Fruit fly (Drosophila melanogaster) whole organism, adult: Measurements from ENCODE around the gene vret.

Source experiments
- CG11617 ChIP-seq: fragments of 200-800 bp; sonication (Bioruptor generic); optimal IDR thresholded peaks from 2 replicates; lab custom pipeline; 2017; ENCODE audit warnings: mild to moderate bottlenecking, missing biosample characterization, missing genetic modification reagents, missing genetic modification characterization
- CG12768 ChIP-seq: fragments of 200-800 bp; sonication (Bioruptor generic); optimal IDR thresholded peaks from 2 replicates; lab custom pipeline; 2017; ENCODE audit warnings: missing biosample characterization, missing genetic modification characterization, mild to moderate bottlenecking, moderate library complexity, missing genetic modification reagents
- CG14711 ChIP-seq: fragments of 200-800 bp; sonication (Bioruptor generic); optimal IDR thresholded peaks from 2 replicates; lab custom pipeline; 2018; ENCODE audit warnings: missing biosample characterization, mild to moderate bottlenecking, missing genetic modification characterization, moderate library complexity
- CG1620 ChIP-seq: fragments of 200-800 bp; sonication (Bioruptor generic); optimal IDR thresholded peaks from 2 replicates; lab custom pipeline; 2016; ENCODE audit warnings: missing biosample characterization, missing genetic modification characterization
- CG33017 ChIP-seq: fragments of 200-800 bp; sonication (Bioruptor generic); optimal IDR thresholded peaks from 2 replicates; lab custom pipeline; 2018; ENCODE audit warnings: missing biosample characterization, mild to moderate bottlenecking, missing genetic modification characterization, moderate library complexity
- CG5204 ChIP-seq: fragments of 200-800 bp; sonication (Bioruptor generic); optimal IDR thresholded peaks from 2 replicates; lab custom pipeline; 2016; ENCODE audit warnings: missing biosample characterization, missing genetic modification characterization
- CG7045 ChIP-seq: fragments of 200-800 bp; sonication (Bioruptor generic); optimal IDR thresholded peaks from 2 replicates; lab custom pipeline; 2017; ENCODE audit warnings: missing biosample characterization, mild to moderate bottlenecking, missing genetic modification characterization
- CG7101 ChIP-seq: fragments of 200-800 bp; sonication (Bioruptor generic); optimal IDR thresholded peaks from 2 replicates; lab custom pipeline; 2018; ENCODE audit warnings: missing biosample characterization, mild to moderate bottlenecking, missing genetic modification characterization, moderate library complexity
- Clk ChIP-seq: fragments of 200-800 bp; sonication (Bioruptor generic); optimal IDR thresholded peaks from 2 replicates; lab custom pipeline; 2017; ENCODE audit warnings: missing biosample characterization, missing genetic modification characterization
- Crg-1 ChIP-seq: fragments of 200-800 bp; sonication (Bioruptor generic); optimal IDR thresholded peaks from 2 replicates; lab custom pipeline; 2016; ENCODE audit warnings: missing biosample characterization, missing genetic modification characterization
- Hr96 ChIP-seq: fragments of 200-800 bp; sonication (Bioruptor generic); optimal IDR thresholded peaks from 2 replicates; lab custom pipeline; 2016; ENCODE audit warnings: missing biosample characterization, missing genetic modification characterization
- Mnt ChIP-seq: fragments of 200-800 bp; sonication (Bioruptor generic); optimal IDR thresholded peaks from 2 replicates; lab custom pipeline; 2016; ENCODE audit warnings: missing biosample characterization, mild to moderate bottlenecking, missing genetic modification characterization
- bab1 ChIP-seq: fragments of 200-800 bp; sonication (Bioruptor generic); optimal IDR thresholded peaks from 3 replicates; lab custom pipeline; 2019; ENCODE audit warnings: missing biosample characterization, mild to moderate bottlenecking, missing genetic modification characterization, moderate library complexity
- cic ChIP-seq: fragments of 200-800 bp; sonication (Bioruptor generic); optimal IDR thresholded peaks from 2 replicates; lab custom pipeline; 2017; ENCODE audit warnings: missing biosample characterization, mild to moderate bottlenecking, missing genetic modification characterization, moderate library complexity
- cnc ChIP-seq, 2 experiments: fragments of >200 bp; optimal IDR thresholded peaks; 2 replicates each; lab custom pipeline; 2017
- kay ChIP-seq: fragments of 200-800 bp; sonication (Bioruptor generic); peaks from one replicate; lab custom pipeline; 2016; ENCODE audit warnings: missing biosample characterization, missing genetic modification characterization, borderline replicate concordance
- ovo ChIP-seq: fragments of 200-800 bp; sonication (Bioruptor generic); optimal IDR thresholded peaks from 2 replicates; lab custom pipeline; 2016; ENCODE audit warnings: missing biosample characterization, missing genetic modification characterization
- pad ChIP-seq: fragments of 200-800 bp; sonication (Bioruptor generic); optimal IDR thresholded peaks from 3 replicates; lab custom pipeline; 2017; ENCODE audit warnings: missing biosample characterization, missing genetic modification characterization, mild to moderate bottlenecking, moderate library complexity, missing genetic modification reagents
- tj ChIP-seq: fragments of 200-800 bp; sonication (Bioruptor generic); optimal IDR thresholded peaks from 3 replicates; lab custom pipeline; 2017; ENCODE audit warnings: missing biosample characterization, mild to moderate bottlenecking, missing genetic modification characterization, moderate library complexity
- toe ChIP-seq: fragments of 200-800 bp; sonication (Bioruptor generic); optimal IDR thresholded peaks from 2 replicates; lab custom pipeline; 2016; ENCODE audit warnings: missing biosample characterization, missing genetic modification characterization

The vret gene

DNA sequence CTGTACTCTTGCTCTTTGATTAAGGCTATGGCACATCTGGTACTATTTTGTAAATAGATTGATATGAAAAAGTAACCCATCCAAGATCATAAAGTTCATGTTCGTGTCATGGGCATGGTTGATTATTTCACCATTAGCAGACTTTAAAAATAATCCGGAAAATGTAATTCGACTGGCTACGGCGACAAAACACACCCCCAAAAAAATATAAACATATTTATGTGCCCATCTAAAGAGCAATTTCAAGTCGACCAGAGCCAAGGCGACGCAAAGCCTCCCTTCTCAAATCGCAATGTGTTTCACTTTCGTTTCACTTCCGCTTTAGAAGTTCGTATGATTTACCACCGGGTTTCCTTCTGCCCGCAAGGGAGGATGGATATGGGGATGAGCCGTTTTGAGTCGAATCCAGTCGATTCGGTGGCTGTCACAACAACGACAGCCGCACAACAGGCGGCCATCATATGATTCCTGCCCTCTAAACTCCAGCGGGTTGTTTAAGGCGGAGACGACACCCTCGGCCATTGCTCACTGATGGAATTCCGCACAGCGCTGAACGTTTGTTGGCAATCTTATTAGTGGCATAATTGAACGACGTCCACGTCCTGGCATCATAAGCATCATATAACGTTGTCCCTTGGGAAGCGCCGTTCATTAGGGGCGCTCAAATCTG lies 26.3 kb downstream of the vret start:
- TF ChIP-seq Clk (GFP tag; lab: Kevin White, UChicago) (no peak), CG5204 (GFP tag; lab: Kevin White, UChicago) (no peak), kay (GFP tag; lab: Kevin White, UChicago) (no peak), CG33017 (tag; lab: Kevin White, UChicago) (no peak), Crg-1 (GFP tag; lab: Kevin White, UChicago) (no peak), bab1 (no peak), tj (GFP tag; lab: Kevin White, UChicago) (no peak), Hr96 (GFP tag; lab: Kevin White, UChicago) (no peak), cic (GFP tag; lab: Kevin White, UChicago) (no peak)

DNA sequence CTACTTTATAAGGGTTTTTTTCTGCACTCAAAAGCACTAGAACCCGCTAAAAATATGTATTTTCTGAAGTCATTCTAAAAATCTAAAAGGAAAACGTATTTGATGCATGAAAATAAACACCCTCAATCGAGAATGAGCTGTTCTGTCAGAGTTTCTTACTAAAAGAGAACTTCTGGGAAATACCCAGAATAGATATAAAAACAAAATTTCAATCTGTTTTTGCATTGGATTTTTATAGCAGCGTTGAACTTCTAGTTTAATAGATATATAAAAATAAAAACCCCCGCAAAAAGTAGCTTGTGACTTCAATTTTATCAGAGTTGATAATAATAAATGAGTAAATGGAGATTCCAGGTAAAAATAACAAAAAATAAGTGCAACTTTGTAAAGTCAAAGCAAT lies 27.0 kb downstream of the vret start:
- TF ChIP-seq CG7101 (tag; lab: Kevin White, UChicago) (no peak), cnc (optimal IDR thresholded peaks at IDR 0.05; lab: Kevin White, UChicago) (no peak), CG7045 (no peak), kay (GFP tag; lab: Kevin White, UChicago) (peak; percentile 79), Crg-1 (GFP tag; lab: Kevin White, UChicago) (no peak), CG5204 (GFP tag; lab: Kevin White, UChicago) (no peak), tj (GFP tag; lab: Kevin White, UChicago) (no peak), Clk (GFP tag; lab: Kevin White, UChicago) (no peak)

DNA sequence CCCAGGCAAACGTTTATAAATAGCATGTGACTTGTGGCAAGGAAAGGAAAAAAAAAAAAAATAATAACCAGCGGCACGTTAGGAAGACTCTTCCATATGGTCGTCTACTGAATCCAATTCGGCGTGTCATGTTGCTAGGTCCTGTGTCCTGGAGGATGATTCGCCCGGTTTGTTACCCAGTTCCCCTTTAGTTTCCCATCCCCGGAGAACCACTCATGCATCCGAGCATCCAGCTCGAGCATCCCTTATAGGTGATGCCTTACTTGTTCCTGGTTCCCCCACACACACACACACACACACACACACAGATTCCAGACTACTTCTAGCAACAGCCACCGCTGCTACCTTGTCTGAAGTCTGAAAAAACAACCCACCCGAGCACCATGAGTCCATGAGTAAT lies 27.5 kb downstream of the vret start:
- TF ChIP-seq CG11617: no peak
- no peak for TF ChIP-seq cic (GFP tag; lab: Kevin White, UChicago)

DNA sequence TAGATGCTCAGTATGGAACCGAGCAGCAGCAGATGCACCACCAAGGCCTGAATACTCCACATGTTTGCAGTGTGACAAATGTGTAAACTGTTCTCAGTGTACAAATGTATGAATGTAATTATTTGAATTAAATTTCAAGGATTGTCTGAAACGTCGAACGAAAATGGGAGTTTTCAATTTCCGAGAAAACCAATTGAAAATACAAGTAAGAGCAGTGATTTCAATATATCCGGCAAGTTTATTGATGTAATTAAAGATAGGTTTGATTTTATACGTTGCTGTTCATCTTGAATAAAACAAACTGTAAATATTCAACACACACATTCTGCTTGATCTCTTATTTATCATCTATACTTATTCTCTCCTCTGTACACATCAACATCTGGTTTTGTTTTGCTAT lies 34.7 kb downstream of the vret start, which contains the start of gene CG4907:
TSS of gene CG4907 (minus strand) at position 101 of the 400 bp plus-strand sequence.
- no peak for TF ChIP-seq ovo
- TF ChIP-seq Mnt (GFP tag; lab: Kevin White, UChicago): no peak
- TF ChIP-seq bab1: no peak
- no peak for TF ChIP-seq CG12768 (GFP tag; lab: Kevin White, UChicago)
- no peak for TF ChIP-seq cnc (optimal IDR thresholded peaks at IDR 0.05; lab: Kevin White, UChicago)
- TF ChIP-seq cic (GFP tag; lab: Kevin White, UChicago): no peak
- TF ChIP-seq Hr96 (GFP tag; lab: Kevin White, UChicago): no peak
- TF ChIP-seq CG7101 (tag; lab: Kevin White, UChicago): no peak
- no peak for TF ChIP-seq CG14711 (tag; lab: Kevin White, UChicago)
- no peak for TF ChIP-seq Crg-1 (GFP tag; lab: Kevin White, UChicago)
- TF ChIP-seq CG5204 (GFP tag; lab: Kevin White, UChicago): no peak
- no peak for TF ChIP-seq CG11617
- no peak for TF ChIP-seq tj (GFP tag; lab: Kevin White, UChicago)
- no peak for TF ChIP-seq Clk (GFP tag; lab: Kevin White, UChicago)

DNA sequence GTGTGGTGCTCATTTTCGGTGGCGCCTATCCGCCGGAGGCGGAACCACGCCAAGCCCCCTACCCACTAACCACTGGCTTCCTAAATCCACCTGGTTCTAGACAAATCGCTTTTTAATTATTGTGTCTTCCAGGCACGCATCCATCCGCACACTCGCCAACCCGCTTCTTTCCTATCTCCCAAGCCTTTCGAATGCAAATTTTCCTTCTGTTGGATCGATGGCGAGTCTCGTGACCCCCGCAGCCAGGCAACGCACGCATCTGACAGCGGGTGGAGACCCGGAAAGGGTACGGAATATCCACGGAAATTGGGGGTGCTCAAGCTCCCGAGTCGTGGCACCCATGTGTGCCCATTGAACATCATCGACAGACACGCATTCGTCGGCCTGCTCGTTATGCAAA lies 38.2 kb downstream of the vret start, which contains the start of gene CG13842:
TSS of gene CG13842 (minus strand) at position 101 of the 400 bp plus-strand sequence.
- no peak for TF ChIP-seq CG11617
- TF ChIP-seq CG5204 (GFP tag; lab: Kevin White, UChicago): no peak
- TF ChIP-seq pad (GFP tag; lab: Kevin White, UChicago): no peak
- TF ChIP-seq CG1620 (GFP tag; lab: Kevin White, UChicago): no peak
- no peak for TF ChIP-seq Mnt (GFP tag; lab: Kevin White, UChicago)
- no peak for TF ChIP-seq ovo
- TF ChIP-seq Hr96 (GFP tag; lab: Kevin White, UChicago): no peak
- TF ChIP-seq cnc (optimal IDR thresholded peaks at IDR 0.05; lab: Kevin White, UChicago): no peak
- TF ChIP-seq toe (GFP tag; lab: Kevin White, UChicago): no peak
- no peak for TF ChIP-seq Crg-1 (GFP tag; lab: Kevin White, UChicago)
- TF ChIP-seq kay (GFP tag; lab: Kevin White, UChicago): no peak

DNA sequence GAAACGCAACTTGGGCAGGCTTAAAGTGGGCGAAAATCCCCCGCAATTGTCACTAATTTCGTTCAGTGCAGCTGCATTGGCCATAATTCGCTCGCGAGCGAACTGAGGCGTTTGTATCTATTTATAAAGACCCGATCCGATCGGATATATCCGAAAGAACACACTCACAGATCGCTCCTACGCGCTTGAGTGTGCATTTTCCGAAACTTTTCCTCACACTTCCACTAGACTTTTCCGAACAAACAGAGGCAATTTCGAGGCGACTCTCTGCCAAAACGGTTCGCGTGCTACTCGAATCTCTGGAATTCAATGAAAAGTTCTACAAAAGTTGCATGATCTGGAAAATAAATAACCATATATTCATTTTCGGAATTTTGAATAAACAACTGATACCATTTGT lies 43.6 kb downstream of the vret start, which contains the start of the genes CG6972 and CCAP:
TSS of gene CG6972 (plus strand) at position 215 of the 400 bp plus-strand sequence.
TSS of gene CCAP (minus strand) at position 292 of the 400 bp plus-strand sequence.
- TF ChIP-seq bab1 (no peak), CG14711 (tag; lab: Kevin White, UChicago) (no peak), tj (GFP tag; lab: Kevin White, UChicago) (no peak), Clk (GFP tag; lab: Kevin White, UChicago) (no peak), Crg-1 (GFP tag; lab: Kevin White, UChicago) (no peak), cic (GFP tag; lab: Kevin White, UChicago) (no peak), Mnt (GFP tag; lab: Kevin White, UChicago) (no peak), CG12768 (GFP tag; lab: Kevin White, UChicago) (no peak), CG7101 (tag; lab: Kevin White, UChicago) (no peak), CG33017 (tag; lab: Kevin White, UChicago) (no peak), cnc (optimal IDR thresholded peaks at IDR 0.05; lab: Kevin White, UChicago) (no peak), pad (GFP tag; lab: Kevin White, UChicago) (no peak), CG5204 (GFP tag; lab: Kevin White, UChicago) (no peak), toe (GFP tag; lab: Kevin White, UChicago) (no peak), ovo (no peak)
